Worm (Caenorhabditis elegans): ENCODE measurements around the gene ZK262.8.

ce11 chrV:18424471-18424870 lies 13.7 kb upstream of the ZK262.8 start, which contains the start of gene ZK262.4:
- TF ChIP-seq ama-1 (optimal IDR thresholded peaks at IDR 0.05) (no peak), ama-1 (GFP tag; optimal IDR thresholded peaks at IDR 0.05) (no peak), ceh-91 (GFP tag; IDR thresholded peaks at IDR 0.05) (no peak), pha-4 (tag; optimal IDR thresholded peaks at IDR 0.05) (no peak), D2030.7 (GFP tag; IDR thresholded peaks at IDR 0.05) (no peak), B0261.1 (tag; optimal IDR thresholded peaks at IDR 0.05) (no peak), lag-1 (GFP tag; IDR thresholded peaks at IDR 0.05) (no peak), nfya-1 (tag; optimal IDR thresholded peaks at IDR 0.05; ENCODE audit: borderline replicate concordance, insufficient read depth) (no peak), nhr-179 (tag; optimal IDR thresholded peaks at IDR 0.05) (no peak), sea-2 (GFP tag; IDR thresholded peaks at IDR 0.05) (no peak), mes-4 (tag; optimal IDR thresholded peaks at IDR 0.05) (no peak), ztf-6 (GFP tag; IDR thresholded peaks at IDR 0.05) (no peak), B0336.3 (GFP tag; IDR thresholded peaks at IDR 0.05) (no peak), unc-62 (GFP tag; optimal IDR thresholded peaks at IDR 0.05) (no peak)

All from whole organism, young adult.